Fruit fly (Drosophila melanogaster) whole organism, embryonic: ENCODE results near the gene Syx13.
A peak's percentile ranks its signal among the peaks of the same experiment; 100 is the strongest.

Experiments
- Adf1 ChIP-seq: fragments of 200-800 bp; sonication (Bioruptor generic); IDR thresholded peaks from 2 replicates; pipeline ENCODE4 v1.3.6; 2022; ENCODE audit warnings: missing biosample characterization, missing genetic modification characterization
- Aef1 ChIP-seq: fragments of 200-800 bp; sonication (Bioruptor generic); IDR thresholded peaks from 3 replicates; pipeline ENCODE4 v1.3.6; 2022; ENCODE audit warnings: missing biosample characterization, missing genetic modification characterization
- Atf-2 ChIP-seq: fragments of 200-800 bp; sonication (Bioruptor generic); optimal IDR thresholded peaks from 2 replicates; lab custom pipeline; 2016; ENCODE audit warnings: missing biosample characterization, missing genetic modification characterization
- Bdp1 ChIP-seq: fragments of 200-800 bp; sonication (Bioruptor generic); optimal IDR thresholded peaks from 3 replicates; lab custom pipeline; 2016; ENCODE audit warnings: missing biosample characterization, missing genetic modification characterization
- CG10462 ChIP-seq: fragments of 200-800 bp; sonication (Bioruptor generic); optimal IDR thresholded peaks from 2 replicates; lab custom pipeline; 2016; ENCODE audit warnings: missing biosample characterization, missing genetic modification characterization
- CG10565 ChIP-seq: fragments of 200-800 bp; sonication (Bioruptor generic); optimal IDR thresholded peaks from 3 replicates; lab custom pipeline; 2016; ENCODE audit warnings: missing biosample characterization, mild to moderate bottlenecking, missing genetic modification characterization
- CG10979 ChIP-seq: fragments of 200-800 bp; sonication (Bioruptor generic); optimal IDR thresholded peaks from 2 replicates; lab custom pipeline; 2018; ENCODE audit warnings: missing biosample characterization, mild to moderate bottlenecking, missing genetic modification characterization, moderate library complexity
- CG11560 ChIP-seq: fragments of 200-800 bp; sonication (Bioruptor generic); IDR thresholded peaks from 3 replicates; pipeline ENCODE4 v1.3.6; 2022; ENCODE audit warnings: missing biosample characterization, missing genetic modification characterization
- CG12104 ChIP-seq: fragments of 200-800 bp; sonication (Bioruptor generic); optimal IDR thresholded peaks from 3 replicates; lab custom pipeline; 2016; ENCODE audit warnings: missing biosample characterization, missing genetic modification characterization
- CG1602 ChIP-seq: fragments of 200-800 bp; sonication (Bioruptor generic); optimal IDR thresholded peaks from 3 replicates; lab custom pipeline; 2016; ENCODE audit warnings: missing biosample characterization, missing genetic modification characterization
- CG16815 ChIP-seq: fragments of 200-800 bp; sonication (Bioruptor generic); optimal IDR thresholded peaks from 3 replicates; lab custom pipeline; 2017; ENCODE audit warnings: missing biosample characterization, mild to moderate bottlenecking, missing genetic modification characterization
- CG17568 ChIP-seq: fragments of 200-800 bp; sonication (Bioruptor generic); optimal IDR thresholded peaks from 2 replicates; lab custom pipeline; 2018; ENCODE audit warnings: missing biosample characterization, mild to moderate bottlenecking, missing genetic modification characterization, moderate library complexity
- CG17612 ChIP-seq: fragments of 200-800 bp; sonication (Bioruptor generic); IDR thresholded peaks from 2 replicates; pipeline ENCODE4 v1.3.6; 2022; ENCODE audit warnings: missing biosample characterization, missing genetic modification characterization
- CG2678 ChIP-seq: fragments of 200-800 bp; sonication (Bioruptor generic); optimal IDR thresholded peaks from 3 replicates; lab custom pipeline; 2019; ENCODE audit warnings: missing biosample characterization, mild to moderate bottlenecking, missing genetic modification characterization, moderate library complexity
- CG3065 ChIP-seq: fragments of 200-800 bp; sonication (Bioruptor generic); optimal IDR thresholded peaks from 2 replicates; lab custom pipeline; 2016; ENCODE audit warnings: missing biosample characterization, missing genetic modification characterization
- CG31224 ChIP-seq: fragments of 200-800 bp; sonication (Bioruptor generic); IDR thresholded peaks from 2 replicates; pipeline ENCODE4 v1.3.6; 2022; ENCODE audit warnings: missing biosample characterization, missing genetic modification characterization
- CG42726 ChIP-seq: fragments of 200-800 bp; sonication (Bioruptor generic); IDR thresholded peaks from 2 replicates; pipeline ENCODE4 v1.3.6; 2022; ENCODE audit warnings: missing biosample characterization, missing genetic modification characterization; ENCODE audit not compliant: partially characterized antibody
- CG6765 ChIP-seq: fragments of 200-800 bp; sonication (Bioruptor generic); optimal IDR thresholded peaks from 3 replicates; lab custom pipeline; 2017; ENCODE audit warnings: missing biosample characterization, mild to moderate bottlenecking, missing genetic modification characterization
- CG7745 ChIP-seq: fragments of 200-800 bp; sonication (Bioruptor generic); optimal IDR thresholded peaks from 2 replicates; lab custom pipeline; 2018; ENCODE audit warnings: missing biosample characterization, mild to moderate bottlenecking, missing genetic modification characterization, moderate library complexity
- CG8944 ChIP-seq: fragments of 200-800 bp; sonication (Bioruptor generic); optimal IDR thresholded peaks from 3 replicates; lab custom pipeline; 2016; ENCODE audit warnings: missing biosample characterization, missing genetic modification characterization
- CG9817 ChIP-seq: fragments of 200-800 bp; sonication (Bioruptor generic); optimal IDR thresholded peaks from 2 replicates; lab custom pipeline; 2018; ENCODE audit warnings: missing biosample characterization, mild to moderate bottlenecking, missing genetic modification characterization, moderate library complexity
- Dip3 ChIP-seq: fragments of 200-800 bp; sonication (Bioruptor generic); optimal IDR thresholded peaks from 3 replicates; lab custom pipeline; 2016; ENCODE audit warnings: missing biosample characterization, missing genetic modification characterization
- Dll ChIP-seq: fragments of 200-800 bp; sonication (Bioruptor generic); IDR thresholded peaks from 4 replicates; pipeline ENCODE4 v1.3.6; 2022; ENCODE audit warnings: missing biosample characterization, missing genetic modification characterization; ENCODE audit not compliant: partially characterized antibody
- Dp ChIP-seq: fragments of 200-800 bp; sonication (Bioruptor generic); optimal IDR thresholded peaks from 2 replicates; lab custom pipeline; 2018; ENCODE audit warnings: missing biosample characterization, mild to moderate bottlenecking, missing genetic modification characterization, moderate library complexity
- MESR4 ChIP-seq: fragments of 200-800 bp; sonication (Bioruptor generic); optimal IDR thresholded peaks from 2 replicates; lab custom pipeline; 2018; ENCODE audit warnings: missing biosample characterization, mild to moderate bottlenecking, missing genetic modification characterization, moderate library complexity
- Mad ChIP-seq: fragments of 200-800 bp; sonication (Bioruptor generic); optimal IDR thresholded peaks from 2 replicates; lab custom pipeline; 2016; ENCODE audit warnings: missing biosample characterization, missing genetic modification characterization
- NK7.1 ChIP-seq: fragments of 200-800 bp; sonication (Bioruptor generic); optimal IDR thresholded peaks from 3 replicates; lab custom pipeline; 2016; ENCODE audit warnings: missing biosample characterization, missing genetic modification characterization
- Opbp ChIP-seq: fragments of 200-800 bp; sonication (Bioruptor generic); IDR thresholded peaks from 3 replicates; pipeline ENCODE4 v1.3.6; 2022; ENCODE audit warnings: missing biosample characterization, missing genetic modification characterization; ENCODE audit not compliant: partially characterized antibody
- Taf1 ChIP-seq: fragments of 200-800 bp; sonication (Bioruptor generic); IDR thresholded peaks from 2 replicates; pipeline ENCODE4 v1.3.6; 2022; ENCODE audit warnings: missing biosample characterization, missing genetic modification characterization
- Trl ChIP-seq, 3 experiments: fragments of >200 bp in 2 of 3; fragments of 200-800 bp in 1 of 3; sonication (Bioruptor generic) in 1 of 3; optimal IDR thresholded peaks; 2 replicates in 1 of 3; 3 replicates in 2 of 3; lab custom pipeline; 2016 to 2017; ENCODE audit warnings: missing biosample characterization in 1 of 3, missing genetic modification characterization in 1 of 3
- Xbp1 ChIP-seq: fragments of 200-800 bp; sonication (Bioruptor generic); optimal IDR thresholded peaks from 3 replicates; lab custom pipeline; 2016; ENCODE audit warnings: missing biosample characterization, mild to moderate bottlenecking, missing genetic modification characterization
- YL-1 ChIP-seq: fragments of 200-800 bp; sonication (Bioruptor generic); optimal IDR thresholded peaks from 3 replicates; lab custom pipeline; 2017; ENCODE audit warnings: missing biosample characterization, mild to moderate bottlenecking, missing genetic modification characterization
- ap ChIP-seq: fragments of 200-800 bp; sonication (Bioruptor generic); IDR thresholded peaks from 2 replicates; pipeline ENCODE4 v1.3.6; 2022; ENCODE audit warnings: missing biosample characterization, missing genetic modification characterization
- exex ChIP-seq: fragments of 200-800 bp; sonication (Bioruptor generic); optimal IDR thresholded peaks from 4 replicates; lab custom pipeline; 2018; ENCODE audit warnings: missing biosample characterization, mild to moderate bottlenecking, missing genetic modification characterization, moderate library complexity
- gro ChIP-seq: fragments of 200-800 bp; sonication (Bioruptor generic); optimal IDR thresholded peaks from 2 replicates; lab custom pipeline; 2016; ENCODE audit warnings: missing biosample characterization, missing genetic modification characterization
- ham ChIP-seq: fragments of 200-800 bp; sonication (Bioruptor generic); IDR thresholded peaks from 2 replicates; pipeline ENCODE4 v1.3.6; 2022; ENCODE audit warnings: missing biosample characterization, missing genetic modification characterization
- knrl ChIP-seq: fragments of 200-800 bp; sonication (Bioruptor generic); IDR thresholded peaks from 3 replicates; pipeline ENCODE4 v1.3.6; 2022; ENCODE audit warnings: missing biosample characterization, missing genetic modification characterization; ENCODE audit not compliant: partially characterized antibody
- onecut ChIP-seq: fragments of 200-800 bp; sonication (Bioruptor generic); IDR thresholded peaks from 2 replicates; pipeline ENCODE4 v1.3.6; 2022; ENCODE audit warnings: missing biosample characterization, missing genetic modification characterization
- rib ChIP-seq: fragments of 200-800 bp; sonication (Bioruptor generic); IDR thresholded peaks from 2 replicates; pipeline ENCODE4 v1.3.6; 2022; ENCODE audit warnings: missing biosample characterization, missing genetic modification characterization
- ro ChIP-seq: fragments of 200-800 bp; sonication (Bioruptor generic); IDR thresholded peaks from 2 replicates; pipeline ENCODE4 v1.3.6; 2022; ENCODE audit warnings: missing biosample characterization, missing genetic modification characterization
- salm ChIP-seq: fragments of 200-800 bp; sonication (Bioruptor generic); optimal IDR thresholded peaks from 2 replicates; lab custom pipeline; 2018; ENCODE audit warnings: missing biosample characterization, mild to moderate bottlenecking, missing genetic modification characterization
- sc ChIP-seq, 3 experiments: fragments of >200 bp in 2 of 3; fragments of 200-800 bp in 1 of 3; sonication (Bioruptor generic) in 1 of 3; optimal IDR thresholded peaks; 2 replicates in 2 of 3; 3 replicates in 1 of 3; lab custom pipeline; 2017; ENCODE audit warnings: mild to moderate bottlenecking in 1 of 3, missing biosample characterization in 1 of 3, missing genetic modification characterization in 1 of 3, missing genetic modification reagents in 1 of 3
- scrt ChIP-seq: fragments of 200-800 bp; sonication (Bioruptor generic); optimal IDR thresholded peaks from 2 replicates; lab custom pipeline; 2018; ENCODE audit warnings: missing biosample characterization, mild to moderate bottlenecking, missing genetic modification characterization, moderate library complexity
- slou ChIP-seq: fragments of 200-800 bp; sonication (Bioruptor generic); optimal IDR thresholded peaks from 3 replicates; lab custom pipeline; 2016; ENCODE audit warnings: missing biosample characterization, missing genetic modification characterization
- so ChIP-seq: fragments of 200-800 bp; sonication (Bioruptor generic); IDR thresholded peaks from 3 replicates; pipeline ENCODE4 v1.3.6; 2022; ENCODE audit warnings: missing biosample characterization, missing genetic modification characterization
- ttk ChIP-seq: fragments of 200-800 bp; sonication (Bioruptor generic); IDR thresholded peaks from 2 replicates; pipeline ENCODE4 v2.1.2; 2022; ENCODE audit warnings: missing biosample characterization, missing genetic modification characterization
- unpg ChIP-seq: fragments of 200-800 bp; sonication (Bioruptor generic); optimal IDR thresholded peaks from 3 replicates; lab custom pipeline; 2018; ENCODE audit warnings: missing biosample characterization, mild to moderate bottlenecking, missing genetic modification characterization, moderate library complexity

The Syx13 gene

DNA sequence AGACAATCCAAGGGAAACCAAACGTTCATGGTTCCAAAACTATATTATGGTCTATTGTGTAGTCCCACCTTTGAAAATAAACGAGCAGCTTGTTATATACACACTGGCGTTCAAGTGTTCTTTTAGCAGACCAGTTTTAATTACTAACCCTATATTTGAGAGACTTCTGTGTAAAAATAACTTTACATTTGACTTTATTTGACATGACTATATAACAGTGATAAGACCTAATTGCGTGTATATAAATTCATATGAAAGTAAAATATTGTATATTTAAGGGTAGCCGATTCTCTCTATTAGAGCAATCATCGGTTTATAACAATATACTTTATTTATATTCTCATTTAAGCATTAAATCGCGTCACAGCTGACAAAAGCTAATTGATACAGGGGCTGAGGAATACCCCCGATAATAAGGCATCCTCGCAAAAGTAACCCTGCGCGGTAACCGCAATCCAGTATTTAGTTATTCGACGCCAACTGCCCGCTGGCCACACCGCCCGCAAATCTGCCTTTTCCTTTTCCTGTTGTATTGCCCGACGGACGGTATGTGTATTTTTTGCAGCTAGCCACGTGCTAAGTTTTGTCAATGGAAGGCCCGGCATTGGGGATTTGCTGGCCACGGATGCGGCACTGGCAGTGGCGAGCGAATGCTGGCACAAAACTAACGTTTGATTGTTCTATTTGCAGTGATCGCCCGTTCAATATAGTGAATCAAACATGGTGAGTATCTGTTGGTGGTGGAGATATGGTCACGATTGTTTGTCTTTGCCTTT, 2.8 kb upstream of the Syx13 start, which contains the start of gene RpS4 (continued):
- TF ChIP-seq CG6765 (GFP tag; lab: Kevin White, UChicago) (peak; percentile 99), exex (peak; percentile 63), CG9817 (peak; percentile 81), NK7.1 (GFP tag; lab: Kevin White, UChicago) (peak; percentile 87), Taf1 (GFP tag; lab: Robert Waterston, UW) (peak; percentile 68; the same call in 1 of the 2 replicates), Atf-2 (GFP tag; lab: Kevin White, UChicago) (peak; percentile 70), CG17568 (GFP tag; lab: Kevin White, UChicago) (peak; percentile 96), CG10462 (GFP tag; lab: Kevin White, UChicago) (peak; percentile 31), ham (GFP tag; lab: Robert Waterston, UW) (peak; percentile 54; the same call in 1 of the 2 replicates), so (GFP tag; lab: Robert Waterston, UW) (peak; percentile 68; the same call in 1 of the 3 replicates), Opbp (GFP tag; lab: Robert Waterston, UW) (peak; percentile 29; the same call in 2 of the 3 replicates), rib (GFP tag; lab: Robert Waterston, UW) (peak; percentile 83), YL-1 (GFP tag; lab: Kevin White, UChicago) (peak; percentile 99), slou (GFP tag; lab: Kevin White, UChicago) (peak; percentile 73), Dll (GFP tag; lab: Robert Waterston, UW) (0 out of 4 replicates have a peak, but pooled peaks have one; percentile 8), Dip3 (GFP tag; lab: Kevin White, UChicago) (peak; percentile 75), salm (tag; lab: Kevin White, UChicago) (peak; percentile 88), ttk (GFP tag; lab: Robert Waterston, UW) (peak; percentile 76), Adf1 (GFP tag; lab: Robert Waterston, UW) (peak; percentile 48; the same call in 1 of the 2 replicates), ro (peak; percentile 6; the same call in 1 of the 2 replicates), CG11560 (peak; percentile 62; the same call in 1 of the 3 replicates), CG42726 (GFP tag; lab: Robert Waterston, UW) (peak; percentile 62), CG31224 (GFP tag; lab: Robert Waterston, UW) (peak; percentile 64; the same call in 1 of the 2 replicates), CG10565 (GFP tag; lab: Kevin White, UChicago) (no peak), ap (GFP tag; lab: Robert Waterston, UW) (peak; percentile 69), CG17612 (GFP tag; lab: Robert Waterston, UW) (peak; percentile 77), CG16815 (GFP tag; lab: Kevin White, UChicago) (peak; percentile 60), Dp (GFP tag; lab: Kevin White, UChicago) (peak; percentile 27), Aef1 (GFP tag; lab: Robert Waterston, UW) (peak; percentile 72; the same call in 2 of the 3 replicates), scrt (peak; percentile 92), unpg (peak; percentile 91), CG12104 (GFP tag; lab: Kevin White, UChicago) (peak; percentile 89), gro (GFP tag; lab: Kevin White, UChicago) (peak; percentile 93), CG1602 (GFP tag; lab: Kevin White, UChicago) (peak; percentile 59), Mad (peak; percentile 82), MESR4 (GFP tag; lab: Kevin White, UChicago) (peak; percentile 100), CG3065 (GFP tag; lab: Kevin White, UChicago) (peak; percentile 49), CG7745 (tag; lab: Kevin White, UChicago) (peak; percentile 83), Xbp1 (GFP tag; lab: Kevin White, UChicago) (peak; percentile 82), onecut (peak; percentile 94), CG10979 (tag; lab: Kevin White, UChicago) (peak; percentile 73), Bdp1 (GFP tag; lab: Kevin White, UChicago) (peak; percentile 81), knrl (GFP tag; lab: Robert Waterston, UW) (peak; percentile 46; the same call in 1 of the 3 replicates), sc (optimal IDR thresholded peaks at IDR 0.05; lab: Kevin White, UChicago) (no peak), sc (GFP tag; optimal IDR thresholded peaks at IDR 0.05; lab: Kevin White, UChicago) (peak; percentile 76), Trl (optimal IDR thresholded peaks at IDR 0.05; lab: Kevin White, UChicago) (no peak), Trl (GFP tag; optimal IDR thresholded peaks at IDR 0.05; lab: Kevin White, UChicago) (peak; percentile 89), CG8944 (GFP tag; lab: Kevin White, UChicago) (peak; percentile 74), CG2678 (tag; lab: Kevin White, UChicago) (peak; percentile 78)
